Worm (Caenorhabditis elegans): ENCODE data around the gene tald-1.
A peak's percentile ranks its signal among the peaks of the same experiment; 100 is the strongest.

Gene tald-1

ce11 chrIV:4360497-4360896 lies 26.0 kb upstream of the tald-1 start, which contains the start of gene F55F10.1 (continued):
- peak; percentile 81 for TF ChIP-seq rnt-1 (tag; optimal IDR thresholded peaks at IDR 0.05)
- peak; percentile 92 for TF ChIP-seq mep-1 (tag; optimal IDR thresholded peaks at IDR 0.05)
- TF ChIP-seq nhr-11 (tag; optimal IDR thresholded peaks at IDR 0.05): peak; percentile 38
- TF ChIP-seq aha-1 (tag; optimal IDR thresholded peaks at IDR 0.05): no peak

- TF ChIP-seq C16A3.4 (tag; optimal IDR thresholded peaks at IDR 0.05): no peak
- no peak for TF ChIP-seq tbx-2 (tag; optimal IDR thresholded peaks at IDR 0.05)
- TF ChIP-seq ets-5 (GFP tag; IDR thresholded peaks at IDR 0.05): no peak
- no peak for TF ChIP-seq ceh-82 (tag; optimal IDR thresholded peaks at IDR 0.05)
Measured at ce11 chrIV:4369116-4369515, 17.3 kb upstream of the tald-1 start.

DNA sequence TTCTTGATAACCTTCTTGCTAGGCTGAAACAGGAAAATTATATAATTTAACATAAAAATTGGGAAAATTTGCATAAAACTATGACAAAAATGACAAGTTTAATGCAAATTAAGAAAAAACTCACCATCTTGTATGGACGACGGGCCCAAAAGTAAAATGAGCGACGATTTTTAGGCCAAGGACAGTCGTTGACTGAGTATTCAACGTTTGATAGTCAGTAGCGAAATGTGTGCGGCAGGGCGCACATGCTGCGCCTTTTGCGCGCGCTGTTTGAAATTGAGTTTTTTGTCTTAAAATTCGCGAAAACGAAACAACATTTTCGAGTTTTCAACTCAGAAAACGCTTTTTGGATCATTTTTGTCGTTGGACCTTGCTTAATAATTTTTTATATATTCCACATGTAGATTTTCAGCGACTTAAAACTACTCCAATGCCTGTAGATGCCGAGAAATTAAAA lies 4.0 kb downstream of the tald-1 start, which contains the start of the genes rpl-7A and set-21:
rpl-7A (minus strand) TSS at position 153 of the 457 bp plus-strand sequence.
set-21 (plus strand) TSS at position 407 of the 457 bp plus-strand sequence.
- peak; percentile 82 for TF ChIP-seq fkh-10 (GFP tag; optimal IDR thresholded peaks at IDR 0.05)
- no peak for TF ChIP-seq unc-62 (GFP tag; optimal IDR thresholded peaks at IDR 0.05)
- peak; percentile 46 for TF ChIP-seq ceh-90 (tag; optimal IDR thresholded peaks at IDR 0.05)
- TF ChIP-seq nhr-11 (tag; optimal IDR thresholded peaks at IDR 0.05): peak; percentile 65
- peak; percentile 99 for TF ChIP-seq isw-1 (GFP tag; IDR thresholded peaks at IDR 0.05)
- no peak for TF ChIP-seq mef-2 (tag; optimal IDR thresholded peaks at IDR 0.05)
- peak; percentile 83 for TF ChIP-seq sup-37 (GFP tag; optimal IDR thresholded peaks at IDR 0.05)
- TF ChIP-seq sox-4 (tag; optimal IDR thresholded peaks at IDR 0.05): peak; percentile 77
- peak; percentile 77 for TF ChIP-seq unc-130 (tag; optimal IDR thresholded peaks at IDR 0.05)
- no peak for TF ChIP-seq nhr-84 (tag; optimal IDR thresholded peaks at IDR 0.05)
- peak; percentile 26 for TF ChIP-seq lin-39 (tag; optimal IDR thresholded peaks at IDR 0.05)
- TF ChIP-seq unc-30 (tag; optimal IDR thresholded peaks at IDR 0.05): no peak
- TF ChIP-seq dsc-1 (tag; optimal IDR thresholded peaks at IDR 0.05): peak; percentile 94
- peak; percentile 94 to 95 (median 95) for TF ChIP-seq dpl-1 (GFP tag; optimal IDR thresholded peaks at IDR 0.05)
- TF ChIP-seq elt-2 (tag; optimal IDR thresholded peaks at IDR 0.05): peak; percentile 88
- TF ChIP-seq lin-14 (GFP tag; optimal IDR thresholded peaks at IDR 0.05): peak; percentile 97
- TF ChIP-seq pax-3 (tag; optimal IDR thresholded peaks at IDR 0.05): peak; percentile 95
- TF ChIP-seq alr-1 (tag; optimal IDR thresholded peaks at IDR 0.05; ENCODE audit: borderline replicate concordance): no peak
- TF ChIP-seq hlh-17 (GFP tag; optimal IDR thresholded peaks at IDR 0.05; ENCODE audit: borderline replicate concordance): no peak
- TF ChIP-seq nhr-77 (tag; optimal IDR thresholded peaks at IDR 0.05): peak; percentile 86
- peak; percentile 84 to 94 (median 90) for TF ChIP-seq ceh-82 (tag; optimal IDR thresholded peaks at IDR 0.05)
- peak in 1 of 2 experiments; percentile 67 for TF ChIP-seq mdl-1 (tag; optimal IDR thresholded peaks at IDR 0.05)
- TF ChIP-seq nhr-237 (tag; optimal IDR thresholded peaks at IDR 0.05): peak; percentile 66
- no peak for TF ChIP-seq nhr-76 (tag; optimal IDR thresholded peaks at IDR 0.05)
- TF ChIP-seq rnt-1 (tag; optimal IDR thresholded peaks at IDR 0.05): peak; percentile 97
- no peak for TF ChIP-seq nhr-28 (tag; optimal IDR thresholded peaks at IDR 0.05)
- TF ChIP-seq C04F5.9 (tag; optimal IDR thresholded peaks at IDR 0.05): peak; percentile 90
- TF ChIP-seq lsy-2 (tag; optimal IDR thresholded peaks at IDR 0.05): peak; percentile 94 to 95
- TF ChIP-seq C34B4.2 (tag; optimal IDR thresholded peaks at IDR 0.05): peak; percentile 80
- no peak for TF ChIP-seq hlh-4 (tag; optimal IDR thresholded peaks at IDR 0.05)
- TF ChIP-seq grh-1 (GFP tag; IDR thresholded peaks at IDR 0.05): peak; percentile 99
- peak; percentile 92 for TF ChIP-seq mab-9 (GFP tag; IDR thresholded peaks at IDR 0.05)
- peak; percentile 85 for TF ChIP-seq aly-2 (tag; optimal IDR thresholded peaks at IDR 0.05)
- peak; percentile 91 for TF ChIP-seq C16A3.4 (tag; optimal IDR thresholded peaks at IDR 0.05)
- TF ChIP-seq swsn-7 (tag; optimal IDR thresholded peaks at IDR 0.05): peak; percentile 95
- TF ChIP-seq zag-1 (tag; optimal IDR thresholded peaks at IDR 0.05): no peak
- TF ChIP-seq ztf-11 (tag; optimal IDR thresholded peaks at IDR 0.05): peak in 1 of 2 experiments; percentile 92
- TF ChIP-seq lin-15B (tag; optimal IDR thresholded peaks at IDR 0.05): peak; percentile 92
- TF ChIP-seq fkh-4 (tag; optimal IDR thresholded peaks at IDR 0.05; ENCODE audit: borderline replicate concordance): peak; percentile 61
- peak; percentile 20 to 85 (median 78) for TF ChIP-seq elt-3 (tag; optimal IDR thresholded peaks at IDR 0.05)
- TF ChIP-seq nhr-47 (tag; optimal IDR thresholded peaks at IDR 0.05): peak; percentile 98
- peak; percentile 53 for TF ChIP-seq snpc-4 (tag; optimal IDR thresholded peaks at IDR 0.05)
- TF ChIP-seq lir-3 (tag; optimal IDR thresholded peaks at IDR 0.05; ENCODE audit: poor library complexity): peak; percentile 83
- peak; percentile 98 for TF ChIP-seq snu-23 (GFP tag; optimal IDR thresholded peaks at IDR 0.05)

Measured in whole organism, L1 larva.